Worm (Caenorhabditis elegans) whole organism, midembryonic: Measurements from ENCODE around the gene fubl-1.

ENCODE experiments used
- T22C8.4 ChIP-seq: fragments of 200-800 bp; sonication (Bioruptor generic); IDR thresholded peaks from 2 replicates; pipeline ENCODE4 v1.3.6; 2022; ENCODE audit warnings: missing genetic modification characterization, missing compliant biosample characterization
- flt-1 ChIP-seq: fragments of 200-800 bp; sonication (Bioruptor generic); IDR thresholded peaks from 2 replicates; pipeline ENCODE4 v1.3.6; 2022; ENCODE audit warnings: missing genetic modification characterization, missing compliant biosample characterization

- TF ChIP-seq flt-1, result no peak
- no peak for TF ChIP-seq T22C8.4 (GFP tag; lab: Robert Waterston, UW)
These were observed at the start of gene fubl-1 for ce11 chrV:10238665-10239064.
